Fruit fly (Drosophila melanogaster) whole organism, embryonic: ENCODE measurements around the gene fz4.

Experiments used
- CG17385 ChIP-seq: fragments of 200-800 bp; sonication (Bioruptor generic); optimal IDR thresholded peaks from 3 replicates; lab custom pipeline; 2018; ENCODE audit warnings: missing biosample characterization, mild to moderate bottlenecking, missing genetic modification characterization
- onecut ChIP-seq: fragments of 200-800 bp; sonication (Bioruptor generic); IDR thresholded peaks from 2 replicates; pipeline ENCODE4 v1.3.6; 2022; ENCODE audit warnings: missing biosample characterization, missing genetic modification characterization

- TF ChIP-seq CG17385 (GFP tag; lab: Kevin White, UChicago) (no peak), onecut (no peak)
Measured at dm6 chrX:7122002-7122401, 11.9 kb upstream of the fz4 start.
